Fruit fly (Drosophila melanogaster) Kc167 (cell line): ENCODE results near the gene Hsp67Ba.

ENCODE experiments used
- Myc ChIP-seq: fragments of >200 bp; optimal IDR thresholded peaks from 2 replicates; lab custom pipeline; 2017; ENCODE audit warnings: missing external identifiers
- Sin3A ChIP-seq: fragments of >200 bp; optimal IDR thresholded peaks from 2 replicates; lab custom pipeline; 2018; ENCODE audit warnings: missing external identifiers
- insv ChIP-seq: fragments of >200 bp; optimal IDR thresholded peaks from 3 replicates; lab custom pipeline; 2018; ENCODE audit warnings: missing external identifiers
- psq ChIP-seq: fragments of >200 bp; optimal IDR thresholded peaks from 2 replicates; lab custom pipeline; 2017; ENCODE audit warnings: missing external identifiers
- ttk ChIP-seq: sonication (Bioruptor generic); optimal IDR thresholded peaks from 2 replicates; lab custom pipeline; 2017; ENCODE audit warnings: missing external identifiers

DNA sequence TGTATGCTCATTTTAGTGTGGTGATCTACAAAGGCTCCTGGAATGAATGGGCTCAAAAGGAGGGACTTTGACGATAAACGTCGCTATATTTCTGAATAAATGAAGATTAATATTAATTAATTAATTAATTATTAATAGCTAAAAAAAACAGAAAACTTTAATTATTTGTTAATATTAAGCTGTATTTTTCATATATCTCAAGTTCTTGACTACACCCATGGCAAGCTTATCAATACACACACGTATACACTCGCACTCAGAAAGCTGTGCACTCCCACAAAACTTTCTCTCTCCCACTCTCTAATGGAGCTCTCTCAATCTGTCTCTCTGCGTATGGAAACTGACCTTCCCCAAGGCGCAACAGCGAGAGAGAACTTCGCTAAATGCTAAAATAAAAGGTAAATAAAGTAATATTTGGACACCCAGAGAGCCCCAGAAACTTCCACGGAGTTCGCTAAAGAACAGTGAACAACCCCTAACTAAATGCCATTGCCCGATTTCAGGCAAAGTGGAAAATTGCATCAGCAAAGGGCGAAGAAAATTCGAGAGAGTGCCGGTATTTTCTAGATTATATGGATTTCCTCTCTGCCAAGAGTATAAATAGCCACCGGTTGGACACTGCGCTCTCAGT, 5.8 kb downstream of the Hsp67Ba start:
- TF ChIP-seq Myc (lab: Kevin White, UChicago), result no peak
- TF ChIP-seq psq (lab: Kevin White, UChicago), result no peak
- TF ChIP-seq ttk, result no peak
- TF ChIP-seq insv (lab: Kevin White, UChicago), result no peak
- TF ChIP-seq Sin3A (lab: Kevin White, UChicago), result no peak
